Worm (Caenorhabditis elegans) whole organism, L2 larva: ENCODE measurements around the gene K01D12.20.

ENCODE experiments used
- ama-1 ChIP-seq: fragments of 150-350 bp; optimal IDR thresholded peaks from 2 replicates; lab custom pipeline; 2018; ENCODE audit warnings: inconsistent platforms
- dmd-4 ChIP-seq: sonication (generic microtip); optimal IDR thresholded peaks from 2 replicates; lab custom pipeline; 2017; ENCODE audit warnings: missing biosample characterization, missing genetic modification characterization
- egl-27 ChIP-seq: sonication (generic microtip); optimal IDR thresholded peaks from 3 replicates; lab custom pipeline; 2017; ENCODE audit warnings: missing biosample characterization, missing genetic modification reagents, missing genetic modification characterization
- elt-3 ChIP-seq: sonication (generic microtip); optimal IDR thresholded peaks from 2 replicates; lab custom pipeline; 2017; ENCODE audit warnings: missing biosample characterization, missing genetic modification characterization
- lin-13 ChIP-seq: fragments of 150-350 bp; optimal IDR thresholded peaks from 2 replicates; lab custom pipeline; 2014; ENCODE audit warnings: missing biosample characterization, missing genetic modification reagents, missing genetic modification characterization
- lsy-2 ChIP-seq, 2 experiments: fragments of 150-350 bp in 1 of 2; sonication (generic microtip) in 1 of 2; optimal IDR thresholded peaks; 2 replicates each; lab custom pipeline; 2014 to 2017; ENCODE audit warnings: missing biosample characterization in 2 of 2, missing genetic modification characterization in 2 of 2
- nhr-10 ChIP-seq: sonication (generic microtip); optimal IDR thresholded peaks from 2 replicates; lab custom pipeline; 2017; ENCODE audit warnings: missing biosample characterization, missing genetic modification characterization
- nhr-11 ChIP-seq: fragments of 150-350 bp; optimal IDR thresholded peaks from 2 replicates; lab custom pipeline; 2014; ENCODE audit warnings: missing biosample characterization, missing genetic modification characterization
- nhr-77 ChIP-seq: fragments of 150-350 bp; optimal IDR thresholded peaks from 2 replicates; lab custom pipeline; 2014; ENCODE audit warnings: missing biosample characterization, missing genetic modification characterization
- peb-1 ChIP-seq: fragments of 150-350 bp; optimal IDR thresholded peaks from 2 replicates; lab custom pipeline; 2014; ENCODE audit warnings: missing biosample characterization, missing genetic modification characterization
- skn-1 ChIP-seq: sonication (generic microtip); optimal IDR thresholded peaks from 2 replicates; lab custom pipeline; 2017; ENCODE audit warnings: missing biosample characterization, missing genetic modification characterization
- zag-1 ChIP-seq: fragments of 150-350 bp; optimal IDR thresholded peaks from 2 replicates; lab custom pipeline; 2014; ENCODE audit warnings: missing biosample characterization, missing genetic modification characterization
- ztf-11 ChIP-seq: sonication (generic microtip); optimal IDR thresholded peaks from 2 replicates; lab custom pipeline; 2017; ENCODE audit warnings: missing biosample characterization, missing genetic modification characterization

DNA sequence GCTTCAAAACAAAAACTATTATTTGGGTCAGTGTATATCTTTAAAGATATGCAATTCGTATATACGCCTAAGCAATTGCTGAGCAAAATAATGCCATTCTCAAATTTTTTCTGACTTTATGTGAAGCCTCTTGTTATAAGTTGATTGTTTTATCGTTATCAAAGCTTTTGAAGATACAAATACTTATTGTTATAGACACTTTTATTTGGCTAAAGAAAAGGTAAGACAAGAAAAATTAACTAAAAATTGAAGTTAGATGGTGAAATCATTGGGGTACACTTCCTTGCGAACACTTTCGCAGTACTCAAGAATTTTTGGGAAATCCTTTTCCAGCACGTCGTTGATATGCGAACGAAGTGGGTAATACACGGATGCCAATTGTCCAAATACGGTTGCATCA is 11.7 kb upstream of the K01D12.20 start:
- TF ChIP-seq ztf-11 (tag; lab: Kevin White, UChicago): no peak
- TF ChIP-seq nhr-77 (tag; lab: Kevin White, UChicago): no peak
- TF ChIP-seq zag-1 (tag; lab: Kevin White, UChicago): no peak
- TF ChIP-seq lin-13 (GFP tag; lab: Kevin White, UChicago): no peak
- TF ChIP-seq lsy-2 (tag; optimal IDR thresholded peaks at IDR 0.05; lab: Kevin White, UChicago): no peak
- TF ChIP-seq peb-1: no peak
- TF ChIP-seq skn-1 (tag; lab: Kevin White, UChicago): no peak
- TF ChIP-seq elt-3 (tag; lab: Kevin White, UChicago): no peak
- TF ChIP-seq dmd-4: no peak
- no peak for TF ChIP-seq nhr-10 (tag; lab: Kevin White, UChicago)
- no peak for TF ChIP-seq nhr-11
- no peak for TF ChIP-seq egl-27 (tag; lab: Kevin White, UChicago)
- TF ChIP-seq ama-1: no peak
